Worm (Caenorhabditis elegans): ENCODE results near the gene ZK1248.11.
A peak's percentile ranks its signal among the peaks of the same experiment; 100 is the strongest.

ZK1248.11 gene

ce11 chrII:5873564-5874070 lies 45.2 kb upstream of the ZK1248.11 start, which contains the start of gene tex-2 (continued):
- no peak for TF ChIP-seq ceh-24 (tag; optimal IDR thresholded peaks at IDR 0.05)
- TF ChIP-seq ama-1 (optimal IDR thresholded peaks at IDR 0.05) = no peak
- peak; percentile 31 for TF ChIP-seq C08G9.2 (tag; optimal IDR thresholded peaks at IDR 0.05)
- no peak for TF ChIP-seq tbx-7 (tag; optimal IDR thresholded peaks at IDR 0.05)
- no peak for TF ChIP-seq pros-1 (tag; optimal IDR thresholded peaks at IDR 0.05)
- no peak for TF ChIP-seq K09A11.1 (tag; optimal IDR thresholded peaks at IDR 0.05; ENCODE audit: insufficient read depth)
- no peak for TF ChIP-seq ttx-3 (tag; optimal IDR thresholded peaks at IDR 0.05)
- no peak for TF ChIP-seq nhr-11 (tag; optimal IDR thresholded peaks at IDR 0.05)
- TF ChIP-seq K02D7.2 (tag; optimal IDR thresholded peaks at IDR 0.05) = no peak
- TF ChIP-seq rnt-1 (tag; optimal IDR thresholded peaks at IDR 0.05) = no peak
- no peak for TF ChIP-seq nfya-1 (tag; optimal IDR thresholded peaks at IDR 0.05)
- no peak for TF ChIP-seq sox-4 (tag; optimal IDR thresholded peaks at IDR 0.05)
- no peak for TF ChIP-seq hlh-8 (tag; optimal IDR thresholded peaks at IDR 0.05)
- TF ChIP-seq pha-2 (tag; optimal IDR thresholded peaks at IDR 0.05) = no peak
- no peak for TF ChIP-seq che-1 (tag; optimal IDR thresholded peaks at IDR 0.05)
- TF ChIP-seq ceh-31 (tag; optimal IDR thresholded peaks at IDR 0.05) = peak; percentile 60
- TF ChIP-seq madf-2 (tag; optimal IDR thresholded peaks at IDR 0.05) = no peak
- no peak for TF ChIP-seq unc-86 (tag; optimal IDR thresholded peaks at IDR 0.05)
- TF ChIP-seq dmd-4 (tag; optimal IDR thresholded peaks at IDR 0.05; ENCODE audit: borderline replicate concordance) = no peak
- no peak for TF ChIP-seq fkh-10 (GFP tag; optimal IDR thresholded peaks at IDR 0.05)
- TF ChIP-seq T23F11.4 (GFP tag; optimal IDR thresholded peaks at IDR 0.05) = no peak
- no peak for TF ChIP-seq elt-4 (tag; optimal IDR thresholded peaks at IDR 0.05)
- TF ChIP-seq ceh-34 (tag; optimal IDR thresholded peaks at IDR 0.05) = no peak
- TF ChIP-seq ceh-18 (tag; optimal IDR thresholded peaks at IDR 0.05) = no peak
- no peak for TF ChIP-seq ceh-19 (GFP tag; optimal IDR thresholded peaks at IDR 0.05)
- TF ChIP-seq gmeb-2 (tag; optimal IDR thresholded peaks at IDR 0.05) = no peak
- TF ChIP-seq lim-6 (tag; optimal IDR thresholded peaks at IDR 0.05) = no peak
- no peak for TF ChIP-seq eyg-1 (tag; optimal IDR thresholded peaks at IDR 0.05)
- no peak for TF ChIP-seq npax-4 (tag; optimal IDR thresholded peaks at IDR 0.05)
- TF ChIP-seq ref-2 (tag; optimal IDR thresholded peaks at IDR 0.05) = no peak
- no peak for TF ChIP-seq pqm-1 (tag; optimal IDR thresholded peaks at IDR 0.05)
- peak; percentile 63 for TF ChIP-seq unc-42 (tag; optimal IDR thresholded peaks at IDR 0.05)
- no peak for TF ChIP-seq unc-3 (GFP tag; conservative IDR thresholded peaks at IDR 0.05)
- TF ChIP-seq unc-3 (tag; optimal IDR thresholded peaks at IDR 0.05) = no peak
- TF ChIP-seq ztf-16 (tag; optimal IDR thresholded peaks at IDR 0.05) = peak; percentile 39
- TF ChIP-seq mec-3 (tag; optimal IDR thresholded peaks at IDR 0.05; ENCODE audit: borderline replicate concordance) = no peak
- TF ChIP-seq ceh-14 (tag; optimal IDR thresholded peaks at IDR 0.05) = no peak
- no peak for TF ChIP-seq C38D4.7 (GFP tag; optimal IDR thresholded peaks at IDR 0.05)
- TF ChIP-seq ceh-2 (tag; optimal IDR thresholded peaks at IDR 0.05) = peak; percentile 14
- no peak for TF ChIP-seq ceh-45 (GFP tag; IDR thresholded peaks at IDR 0.05)
- TF ChIP-seq pag-3 (tag; optimal IDR thresholded peaks at IDR 0.05; ENCODE audit: borderline replicate concordance) = no peak
- TF ChIP-seq ahr-1 (tag; optimal IDR thresholded peaks at IDR 0.05) = no peak
- no peak for TF ChIP-seq odd-2 (tag; optimal IDR thresholded peaks at IDR 0.05)
- TF ChIP-seq fkh-6 (tag; optimal IDR thresholded peaks at IDR 0.05) = no peak
- no peak for TF ChIP-seq hlh-30 (tag; optimal IDR thresholded peaks at IDR 0.05; ENCODE audit: insufficient read depth)

ce11 chrII:5872414-5872813 lies 44.0 kb upstream of the ZK1248.11 start:
- TF ChIP-seq ahr-1 (tag; optimal IDR thresholded peaks at IDR 0.05) (no peak), dmd-4 (tag; optimal IDR thresholded peaks at IDR 0.05; ENCODE audit: borderline replicate concordance) (no peak), ceh-30 (tag; optimal IDR thresholded peaks at IDR 0.05) (no peak), nhr-232 (tag; optimal IDR thresholded peaks at IDR 0.05) (no peak), mec-3 (tag; optimal IDR thresholded peaks at IDR 0.05; ENCODE audit: borderline replicate concordance) (no peak), pqm-1 (tag; optimal IDR thresholded peaks at IDR 0.05) (no peak), fkh-6 (tag; optimal IDR thresholded peaks at IDR 0.05) (no peak)

All from whole organism, late embryonic.